Worm (Caenorhabditis elegans) whole organism, L2 larva: ENCODE measurements around the gene mrpl-16.

ENCODE experiments used
- R02D3.7 ChIP-seq: fragments of 150-350 bp; optimal IDR thresholded peaks from 2 replicates; lab custom pipeline; 2014; ENCODE audit warnings: missing biosample characterization, missing genetic modification characterization
- ZK546.5 ChIP-seq: sonication (generic microtip); optimal IDR thresholded peaks from 2 replicates; lab custom pipeline; 2017; ENCODE audit warnings: missing biosample characterization, missing genetic modification characterization
- ama-1 ChIP-seq: fragments of 150-350 bp; optimal IDR thresholded peaks from 2 replicates; lab custom pipeline; 2018; ENCODE audit warnings: inconsistent platforms
- blmp-1 ChIP-seq: sonication (generic microtip); optimal IDR thresholded peaks from 2 replicates; lab custom pipeline; 2017; ENCODE audit warnings: missing genetic modification characterization, mild to moderate bottlenecking, missing compliant biosample characterization, antibody characterized with exemption, moderate library complexity; ENCODE audit not compliant: insufficient read depth
- ceh-16 ChIP-seq: fragments of 150-350 bp; optimal IDR thresholded peaks from 2 replicates; lab custom pipeline; 2014; ENCODE audit warnings: missing biosample characterization, missing genetic modification characterization
- ceh-82 ChIP-seq: fragments of 150-350 bp; optimal IDR thresholded peaks from 2 replicates; lab custom pipeline; 2014; ENCODE audit warnings: missing biosample characterization, missing genetic modification characterization
- crh-2 ChIP-seq: sonication (generic microtip); optimal IDR thresholded peaks from 2 replicates; lab custom pipeline; 2017; ENCODE audit warnings: missing biosample characterization, missing genetic modification characterization
- dmd-4 ChIP-seq: sonication (generic microtip); optimal IDR thresholded peaks from 2 replicates; lab custom pipeline; 2017; ENCODE audit warnings: missing biosample characterization, missing genetic modification characterization
- egl-27 ChIP-seq: sonication (generic microtip); optimal IDR thresholded peaks from 3 replicates; lab custom pipeline; 2017; ENCODE audit warnings: missing biosample characterization, missing genetic modification reagents, missing genetic modification characterization
- elt-1 ChIP-seq: fragments of 150-350 bp; optimal IDR thresholded peaks from 2 replicates; lab custom pipeline; 2014; ENCODE audit warnings: missing biosample characterization, missing genetic modification characterization
- fos-1 ChIP-seq: fragments of 150-350 bp; optimal IDR thresholded peaks from 2 replicates; lab custom pipeline; 2014; ENCODE audit warnings: missing biosample characterization, missing genetic modification characterization
- gmeb-1 ChIP-seq: fragments of 150-350 bp; optimal IDR thresholded peaks from 2 replicates; lab custom pipeline; 2014; ENCODE audit warnings: missing biosample characterization, missing genetic modification characterization
- lin-13 ChIP-seq: fragments of 150-350 bp; optimal IDR thresholded peaks from 2 replicates; lab custom pipeline; 2014; ENCODE audit warnings: missing biosample characterization, missing genetic modification reagents, missing genetic modification characterization
- lin-39 ChIP-seq: fragments of 150-350 bp; optimal IDR thresholded peaks from 2 replicates; lab custom pipeline; 2014; ENCODE audit warnings: missing biosample characterization, missing genetic modification reagents, missing genetic modification characterization
- lsy-2 ChIP-seq, 2 experiments: fragments of 150-350 bp in 1 of 2; sonication (generic microtip) in 1 of 2; optimal IDR thresholded peaks; 2 replicates each; lab custom pipeline; 2014 to 2017; ENCODE audit warnings: missing biosample characterization in 2 of 2, missing genetic modification characterization in 2 of 2
- mab-5 ChIP-seq: fragments of 150-350 bp; optimal IDR thresholded peaks from 2 replicates; lab custom pipeline; 2014; ENCODE audit warnings: missing biosample characterization, missing genetic modification characterization
- mbf-1 ChIP-seq: sonication (generic microtip); optimal IDR thresholded peaks from 2 replicates; lab custom pipeline; 2017; ENCODE audit warnings: missing biosample characterization, missing genetic modification characterization
- mdl-1 ChIP-seq, 2 experiments: fragments of 150-350 bp in 1 of 2; sonication (generic microtip) in 1 of 2; optimal IDR thresholded peaks; 2 replicates each; lab custom pipeline; 2017; ENCODE audit warnings: missing biosample characterization in 2 of 2, missing genetic modification characterization in 2 of 2
- nhr-10 ChIP-seq: sonication (generic microtip); optimal IDR thresholded peaks from 2 replicates; lab custom pipeline; 2017; ENCODE audit warnings: missing biosample characterization, missing genetic modification characterization
- nhr-11 ChIP-seq: fragments of 150-350 bp; optimal IDR thresholded peaks from 2 replicates; lab custom pipeline; 2014; ENCODE audit warnings: missing biosample characterization, missing genetic modification characterization
- nhr-12 ChIP-seq: fragments of 150-350 bp; optimal IDR thresholded peaks from 2 replicates; lab custom pipeline; 2014; ENCODE audit warnings: missing biosample characterization, missing genetic modification characterization
- nhr-21 ChIP-seq: fragments of 150-350 bp; optimal IDR thresholded peaks from 2 replicates; lab custom pipeline; 2014; ENCODE audit warnings: missing biosample characterization, missing genetic modification characterization
- nhr-23 ChIP-seq: fragments of 150-350 bp; optimal IDR thresholded peaks from 2 replicates; lab custom pipeline; 2014; ENCODE audit warnings: missing biosample characterization, missing genetic modification reagents, missing genetic modification characterization
- nhr-237 ChIP-seq: fragments of 150-350 bp; optimal IDR thresholded peaks from 2 replicates; lab custom pipeline; 2014; ENCODE audit warnings: missing biosample characterization, missing genetic modification characterization
- nhr-6 ChIP-seq: fragments of 150-350 bp; optimal IDR thresholded peaks from 2 replicates; lab custom pipeline; 2014; ENCODE audit warnings: missing biosample characterization, missing genetic modification characterization
- peb-1 ChIP-seq: fragments of 150-350 bp; optimal IDR thresholded peaks from 2 replicates; lab custom pipeline; 2014; ENCODE audit warnings: missing biosample characterization, missing genetic modification characterization
- skn-1 ChIP-seq: sonication (generic microtip); optimal IDR thresholded peaks from 2 replicates; lab custom pipeline; 2017; ENCODE audit warnings: missing biosample characterization, missing genetic modification characterization
- snpc-4 ChIP-seq: fragments of 150-350 bp; optimal IDR thresholded peaks from 2 replicates; lab custom pipeline; 2014; ENCODE audit warnings: missing biosample characterization, missing genetic modification characterization
- unc-39 ChIP-seq: fragments of 150-350 bp; optimal IDR thresholded peaks from 2 replicates; lab custom pipeline; 2014; ENCODE audit warnings: missing biosample characterization, missing genetic modification characterization
- zag-1 ChIP-seq: fragments of 150-350 bp; optimal IDR thresholded peaks from 2 replicates; lab custom pipeline; 2014; ENCODE audit warnings: missing biosample characterization, missing genetic modification characterization
- ztf-1 ChIP-seq: fragments of 200-800 bp; sonication (Bioruptor generic); conservative IDR thresholded peaks from 2 replicates; pipeline ENCODE4 v1.3.6; 2022; ENCODE audit warnings: missing genetic modification characterization, missing compliant biosample characterization
- ztf-4 ChIP-seq: fragments of 150-350 bp; optimal IDR thresholded peaks from 2 replicates; lab custom pipeline; 2014; ENCODE audit warnings: missing biosample characterization, missing genetic modification characterization

Gene mrpl-16

DNA sequence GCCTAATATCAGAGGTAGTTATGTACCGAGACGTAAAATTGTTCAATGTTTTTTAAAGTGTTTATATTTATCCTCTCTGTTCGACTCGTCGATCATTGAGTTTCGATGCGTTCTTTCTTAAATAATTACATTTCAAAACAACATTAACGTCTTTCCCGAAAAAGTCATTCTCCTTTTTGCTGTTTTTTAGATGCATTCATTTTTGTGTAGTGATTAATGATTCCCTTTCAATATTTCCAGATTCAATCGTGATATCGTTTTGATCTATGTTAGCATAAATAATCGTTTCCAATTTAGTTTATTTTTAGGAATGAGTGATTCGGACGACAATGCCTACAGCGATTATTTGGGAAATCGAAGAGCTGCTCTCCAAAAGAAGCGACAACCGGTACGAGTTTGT lies 10.5 kb upstream of the mrpl-16 start, which contains the start of gene T04A8.8:
T04A8.8 (plus strand) TSS at position 301 of the 400 bp plus-strand sequence.
- no peak for TF ChIP-seq unc-39
- no peak for TF ChIP-seq nhr-237
- no peak for TF ChIP-seq mab-5 (tag; lab: Kevin White, UChicago)
- TF ChIP-seq lin-39: no peak
- TF ChIP-seq ztf-1 (GFP tag; lab: Robert Waterston, UW): no peak
- no peak for TF ChIP-seq elt-1 (tag; lab: Kevin White, UChicago)
- TF ChIP-seq gmeb-1 (tag; lab: Kevin White, UChicago): no peak
- no peak for TF ChIP-seq ama-1 (lab: Kevin White, UChicago)
- no peak for TF ChIP-seq dmd-4 (tag; lab: Kevin White, UChicago)
- TF ChIP-seq mbf-1: no peak
- TF ChIP-seq nhr-6 (tag; lab: Kevin White, UChicago): no peak
- TF ChIP-seq blmp-1 (tag; lab: Kevin White, UChicago): no peak
- TF ChIP-seq, all 48 proteins: peak for 0

DNA sequence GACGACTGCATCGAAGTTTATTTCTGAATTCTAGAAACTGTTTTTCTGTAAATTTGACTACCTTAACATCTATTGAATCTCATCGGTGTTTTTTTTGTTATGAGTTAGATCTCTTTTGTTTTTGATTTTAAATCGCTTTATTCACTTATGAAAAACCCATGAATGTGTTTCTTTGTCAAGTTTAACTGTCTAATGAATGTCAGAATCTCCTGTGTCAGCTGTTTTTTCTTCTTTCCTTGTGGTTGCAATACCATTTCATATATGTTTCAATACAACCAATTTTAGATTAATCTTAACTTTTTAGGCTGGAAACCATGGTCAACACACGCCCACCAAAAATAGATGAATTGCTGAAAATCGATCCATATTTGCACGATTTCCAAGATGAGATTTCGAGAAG lies 9.1 kb upstream of the mrpl-16 start, which contains the start of gene T04A8.7:
T04A8.7 (plus strand) TSS at position 301 of the 400 bp plus-strand sequence.
- TF ChIP-seq skn-1 (tag; lab: Kevin White, UChicago): no peak
- no peak for TF ChIP-seq nhr-237
- no peak for TF ChIP-seq R02D3.7
- no peak for TF ChIP-seq ceh-16
- no peak for TF ChIP-seq blmp-1 (tag; lab: Kevin White, UChicago)

DNA sequence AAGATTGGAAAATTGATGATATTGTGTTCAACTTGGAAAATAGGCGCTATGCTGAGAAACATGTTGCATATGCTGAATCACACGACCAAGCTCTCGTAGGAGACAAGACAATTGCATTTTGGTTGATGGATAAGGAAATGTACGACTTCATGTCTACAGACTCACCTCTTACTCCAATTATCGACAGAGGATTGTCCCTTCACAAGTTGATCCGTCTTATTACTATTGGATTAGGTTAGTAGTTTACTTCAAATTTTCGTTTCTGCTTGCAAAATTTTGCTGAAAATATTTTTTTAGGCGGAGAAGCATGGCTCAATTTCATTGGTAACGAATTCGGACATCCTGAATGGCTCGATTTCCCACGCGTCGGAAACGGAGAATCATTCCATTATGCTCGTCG lies 7.3 kb upstream of the mrpl-16 start:
- no peak for TF ChIP-seq nhr-21
- TF ChIP-seq nhr-12 (tag; lab: Kevin White, UChicago): no peak
- no peak for TF ChIP-seq nhr-11 (tag; lab: Kevin White, UChicago)
- no peak for TF ChIP-seq lin-39
- TF ChIP-seq nhr-10: no peak

DNA sequence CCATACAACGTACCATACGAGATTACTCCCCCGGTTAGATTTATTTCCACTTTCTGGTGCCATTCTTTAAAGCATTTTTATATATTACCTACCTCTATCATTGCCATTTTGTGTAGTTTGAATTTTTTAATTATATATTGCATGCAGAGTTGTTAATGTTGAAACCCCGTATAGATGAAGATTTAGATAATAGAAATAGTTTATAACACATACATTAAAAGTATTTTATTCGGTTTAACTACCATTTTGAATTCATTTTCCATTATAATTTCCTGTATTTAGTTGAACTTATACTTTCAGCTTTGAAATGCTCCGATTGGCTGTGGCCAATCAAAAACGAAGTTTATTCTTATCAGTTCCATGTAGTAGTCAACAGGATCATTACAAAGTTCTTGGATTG lies 6.4 kb upstream of the mrpl-16 start, which contains the start of gene dnj-18:
dnj-18 (plus strand) TSS at position 301 of the 400 bp plus-strand sequence.
- TF ChIP-seq nhr-6 (tag; lab: Kevin White, UChicago): no peak
- TF ChIP-seq lin-13: no peak
- TF ChIP-seq lin-39: no peak
- TF ChIP-seq ztf-4 (tag; lab: Kevin White, UChicago): no peak
- TF ChIP-seq fos-1: no peak
- no peak for TF ChIP-seq peb-1 (tag; lab: Kevin White, UChicago)

DNA sequence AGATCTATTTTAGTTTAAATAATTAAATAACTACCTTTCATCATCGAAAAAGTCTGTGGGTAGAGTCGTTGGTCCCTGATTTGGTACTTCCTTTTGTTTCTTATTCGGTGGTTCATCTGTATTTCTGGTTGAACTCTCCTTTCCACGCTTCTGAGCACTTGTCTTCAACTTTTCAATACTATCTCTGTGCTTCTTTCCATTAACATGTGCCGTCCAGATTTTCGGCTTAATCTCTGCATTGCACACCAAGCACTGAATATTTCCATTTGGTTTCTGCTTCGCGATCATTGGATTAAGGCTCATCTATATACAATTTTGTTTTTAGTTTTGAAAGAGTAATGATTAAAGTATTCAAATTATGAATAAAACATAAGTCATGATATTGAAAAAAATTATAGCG lies 4.3 kb upstream of the mrpl-16 start, which contains the start of gene sel-13:
sel-13 (minus strand) TSS at position 303 of the 400 bp plus-strand sequence.
- TF ChIP-seq lsy-2 (tag; optimal IDR thresholded peaks at IDR 0.05; lab: Kevin White, UChicago): no peak
- TF ChIP-seq snpc-4 (tag; lab: Kevin White, UChicago): no peak
- TF ChIP-seq gmeb-1 (tag; lab: Kevin White, UChicago): no peak
- TF ChIP-seq mdl-1 (tag; optimal IDR thresholded peaks at IDR 0.05; lab: Kevin White, UChicago): no peak

DNA sequence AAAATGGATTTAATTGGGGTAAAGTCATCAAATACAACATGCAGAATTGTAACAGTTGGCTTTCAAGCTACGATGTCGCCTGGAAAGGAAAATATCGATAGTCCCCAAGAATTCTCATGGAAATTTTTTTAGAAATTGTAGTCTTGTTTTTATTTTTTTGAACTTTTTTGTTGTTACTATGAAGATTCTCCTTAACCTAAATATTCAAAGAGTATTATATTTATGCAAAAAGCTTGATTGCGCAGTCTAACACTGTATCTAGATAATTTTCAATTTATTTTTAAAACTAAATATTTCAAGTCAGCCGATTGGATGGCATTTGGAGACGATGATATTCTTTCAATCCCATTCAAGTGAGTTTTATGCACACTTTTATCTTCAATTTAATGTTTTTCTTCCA lies 1.0 kb downstream of the mrpl-16 start, which contains the start of gene pgap-2:
pgap-2 (plus strand) TSS at position 301 of the 400 bp plus-strand sequence.
- TF ChIP-seq ceh-82 (tag; lab: Kevin White, UChicago): no peak
- no peak for TF ChIP-seq ceh-16
- no peak for TF ChIP-seq lsy-2 (tag; optimal IDR thresholded peaks at IDR 0.05; lab: Kevin White, UChicago)
- no peak for TF ChIP-seq nhr-11 (tag; lab: Kevin White, UChicago)
- no peak for TF ChIP-seq unc-39
- TF ChIP-seq R02D3.7: no peak
- TF ChIP-seq dmd-4 (tag; lab: Kevin White, UChicago): no peak
- no peak for TF ChIP-seq ZK546.5 (tag; lab: Kevin White, UChicago)
- TF ChIP-seq mdl-1 (tag; optimal IDR thresholded peaks at IDR 0.05; lab: Kevin White, UChicago): no peak
- no peak for TF ChIP-seq mab-5 (tag; lab: Kevin White, UChicago)
- TF ChIP-seq egl-27 (tag; lab: Kevin White, UChicago): no peak
- TF ChIP-seq crh-2: no peak
- TF ChIP-seq zag-1 (tag; lab: Kevin White, UChicago): no peak
- no peak for TF ChIP-seq nhr-23 (tag; lab: Kevin White, UChicago)
- TF ChIP-seq nhr-21: no peak
